Worm (Caenorhabditis elegans): ENCODE measurements around the gene C25F9.2.

ce11 chrV:19402855-19403254 is 18.4 kb upstream of the C25F9.2 start, which contains the start of gene C25F9.12:
- TF ChIP-seq him-1 (tag; optimal IDR thresholded peaks at IDR 0.05): no peak
- TF ChIP-seq dao-5 (tag; optimal IDR thresholded peaks at IDR 0.05): no peak
- TF ChIP-seq W03F9.2 (tag; optimal IDR thresholded peaks at IDR 0.05): no peak

All from whole organism, L4/young adult.